Worm (Caenorhabditis elegans) whole organism, dauer: ENCODE results near the gene emb-27.

Source experiments
- unc-62 ChIP-seq: sonication (generic microtip); optimal IDR thresholded peaks from 2 replicates; lab custom pipeline; 2017; ENCODE audit warnings: missing biosample characterization, missing genetic modification reagents, missing genetic modification characterization

Gene emb-27

ce11 chrII:8131413-8131966 is 30.5 kb downstream of the emb-27 start:
- TF ChIP-seq unc-62 (GFP tag; lab: Kevin White, UChicago): no peak

- TF ChIP-seq unc-62 (GFP tag; lab: Kevin White, UChicago): no peak
Measured at ce11 chrII:8130792-8131191, 31.2 kb downstream of the emb-27 start.

- TF ChIP-seq unc-62 (GFP tag; lab: Kevin White, UChicago): no peak
Measured at ce11 chrII:8129495-8130010, 32.4 kb downstream of the emb-27 start, which contains the start of gene ulp-4. Gene ulp-4, plus strand, starts transcription at chrII:8129960.

ce11 chrII:8129040-8129387 is 33.0 kb downstream of the emb-27 start:
- TF ChIP-seq unc-62 (GFP tag; lab: Kevin White, UChicago): no peak

ce11 chrII:8128273-8129039 is 33.5 kb downstream of the emb-27 start:
- TF ChIP-seq unc-62 (GFP tag; lab: Kevin White, UChicago): no peak

- no peak for TF ChIP-seq unc-62 (GFP tag; lab: Kevin White, UChicago)
Measured at ce11 chrII:8127794-8128193, 34.2 kb downstream of the emb-27 start.

ce11 chrII:8127290-8127689 is 34.7 kb downstream of the emb-27 start:
- no peak for TF ChIP-seq unc-62 (GFP tag; lab: Kevin White, UChicago)

- TF ChIP-seq unc-62 (GFP tag; lab: Kevin White, UChicago): no peak
Measured at ce11 chrII:8126617-8127016, 35.4 kb downstream of the emb-27 start.

ce11 chrII:8126132-8126531 is 35.8 kb downstream of the emb-27 start:
- no peak for TF ChIP-seq unc-62 (GFP tag; lab: Kevin White, UChicago)

ce11 chrII:8125439-8125838 is 36.5 kb downstream of the emb-27 start:
- TF ChIP-seq unc-62 (GFP tag; lab: Kevin White, UChicago): no peak

- no peak for TF ChIP-seq unc-62 (GFP tag; lab: Kevin White, UChicago)
Measured at ce11 chrII:8124867-8125266, 37.1 kb downstream of the emb-27 start, which contains the start of gene ire-1. Gene ire-1, minus strand, starts transcription at chrII:8124910.

ce11 chrII:8117426-8117825 is 44.5 kb downstream of the emb-27 start:
- no peak for TF ChIP-seq unc-62 (GFP tag; lab: Kevin White, UChicago)

ce11 chrII:8116159-8116558 is 45.8 kb downstream of the emb-27 start, which contains the start of gene unc-105:
Gene unc-105, plus strand, starts transcription at chrII:8116459.
- no peak for TF ChIP-seq unc-62 (GFP tag; lab: Kevin White, UChicago)

ce11 chrII:8112063-8112462 is 49.9 kb downstream of the emb-27 start, which contains the start of gene lron-4:
Gene lron-4, minus strand, starts transcription at chrII:8112163.
- no peak for TF ChIP-seq unc-62 (GFP tag; lab: Kevin White, UChicago)
